Worm (Caenorhabditis elegans) whole organism, L4 larva: ENCODE measurements around the gene tab-1.

ENCODE experiments used
- F37D6.2 ChIP-seq: sonication (generic microtip); optimal IDR thresholded peaks from 2 replicates; lab custom pipeline; 2016; ENCODE audit warnings: mild to moderate bottlenecking, missing genetic modification characterization, missing compliant biosample characterization
- ZK546.5 ChIP-seq, 2 experiments: sonication (generic microtip); optimal IDR thresholded peaks; 2 replicates each; lab custom pipeline; 2017; ENCODE audit warnings: missing biosample characterization in 2 of 2, missing genetic modification characterization in 2 of 2
- aha-1 ChIP-seq: fragments of 150-350 bp; peaks from one replicate; lab custom pipeline; 2014; ENCODE audit warnings: missing biosample characterization, missing genetic modification characterization
- aly-2 ChIP-seq: sonication (generic microtip); optimal IDR thresholded peaks from 2 replicates; lab custom pipeline; 2018; ENCODE audit warnings: missing biosample characterization, missing genetic modification characterization
- ceh-32 ChIP-seq: sonication (generic microtip); optimal IDR thresholded peaks from 2 replicates; lab custom pipeline; 2016; ENCODE audit warnings: mild to moderate bottlenecking, missing genetic modification characterization, missing compliant biosample characterization; ENCODE audit not compliant: poor library complexity
- egl-27 ChIP-seq: sonication (generic microtip); optimal IDR thresholded peaks from 3 replicates; lab custom pipeline; 2017; ENCODE audit warnings: missing biosample characterization, missing genetic modification reagents, missing genetic modification characterization
- hlh-30 ChIP-seq: sonication (generic microtip); optimal IDR thresholded peaks from 2 replicates; lab custom pipeline; 2017; ENCODE audit warnings: antibody characterized with exemption, mild to moderate bottlenecking, missing genetic modification characterization, missing compliant biosample characterization; ENCODE audit not compliant: insufficient read depth
- jun-1 ChIP-seq: fragments of 150-350 bp; optimal IDR thresholded peaks from 2 replicates; lab custom pipeline; 2014; ENCODE audit warnings: missing biosample characterization, missing genetic modification reagents, missing genetic modification characterization
- lin-39 ChIP-seq: fragments of 150-350 bp; optimal IDR thresholded peaks from 2 replicates; lab custom pipeline; 2014; ENCODE audit warnings: missing biosample characterization, missing genetic modification reagents, missing genetic modification characterization
- mxl-3 ChIP-seq: fragments of 200-800 bp; sonication (Bioruptor generic); optimal IDR thresholded peaks from 2 replicates; lab custom pipeline; 2018; ENCODE audit warnings: mild to moderate bottlenecking, missing genetic modification characterization, missing compliant biosample characterization
- nhr-102 ChIP-seq: sonication (generic microtip); optimal IDR thresholded peaks from 2 replicates; lab custom pipeline; 2016; ENCODE audit warnings: mild to moderate bottlenecking, missing genetic modification characterization, moderate library complexity, missing compliant biosample characterization
- pha-4 ChIP-seq, 2 experiments: fragments of 150-350 bp in 1 of 2; fragments of 200-800 bp in 1 of 2; sonication (Bioruptor generic) in 1 of 2; IDR thresholded peaks in 1 of 2; optimal IDR thresholded peaks in 1 of 2; 2 replicates each; pipeline versions ENCODE4 v1.3.6 to Lab custom; 2014 to 2022; ENCODE audit warnings: missing genetic modification characterization in 2 of 2, missing genetic modification reagents in 2 of 2, missing biosample characterization in 1 of 2, missing compliant biosample characterization in 1 of 2
- unc-39 ChIP-seq: sonication (generic microtip); optimal IDR thresholded peaks from 2 replicates; lab custom pipeline; 2017; ENCODE audit warnings: missing biosample characterization, missing genetic modification characterization

- peak; percentile 21 for TF ChIP-seq aha-1 (tag; lab: Kevin White, UChicago)
- TF ChIP-seq hlh-30 (tag; lab: Kevin White, UChicago): no peak
- TF ChIP-seq jun-1 (tag; lab: Kevin White, UChicago): no peak
- no peak for TF ChIP-seq egl-27 (tag; lab: Kevin White, UChicago)
- TF ChIP-seq ZK546.5 (tag; optimal IDR thresholded peaks at IDR 0.05; lab: Kevin White, UChicago): no peak
- TF ChIP-seq aly-2 (tag; lab: Kevin White, UChicago): no peak
- TF ChIP-seq pha-4 (GFP tag; IDR thresholded peaks at IDR 0.05; lab: Robert Waterston, UW): no peak
- no peak for TF ChIP-seq pha-4 (tag; optimal IDR thresholded peaks at IDR 0.05; lab: Kevin White, UChicago)
- TF ChIP-seq unc-39: no peak
- no peak for TF ChIP-seq F37D6.2
- no peak for TF ChIP-seq lin-39 (tag; lab: Kevin White, UChicago)
- TF ChIP-seq nhr-102 (tag; lab: Kevin White, UChicago): no peak
- no peak for TF ChIP-seq ceh-32
- TF ChIP-seq mxl-3 (GFP tag; lab: Kevin White, UChicago): no peak
Observed at ce11 chrII:6851938-6852337, 48.8 kb downstream of the tab-1 start, which contains the start of gene C04A2.15.
